Worm (Caenorhabditis elegans) whole organism, L4 larva: ENCODE results near the gene Y94H6A.3.

ENCODE experiments used
- D1046.2 ChIP-seq: fragments of 200-800 bp; sonication (Bioruptor generic); IDR thresholded peaks from 2 replicates; pipeline ENCODE4 v1.3.6; 2022; ENCODE audit warnings: missing genetic modification characterization, missing compliant biosample characterization
- F10B5.3 ChIP-seq: sonication (generic microtip); optimal IDR thresholded peaks from 2 replicates; lab custom pipeline; 2016; ENCODE audit warnings: mild to moderate bottlenecking, missing genetic modification characterization, missing compliant biosample characterization
- F26F4.8 ChIP-seq: fragments of 200-800 bp; sonication (Bioruptor generic); conservative IDR thresholded peaks from 2 replicates; pipeline ENCODE4 v1.3.6; 2022; ENCODE audit warnings: missing genetic modification characterization, missing compliant biosample characterization
- F37D6.2 ChIP-seq: sonication (generic microtip); optimal IDR thresholded peaks from 2 replicates; lab custom pipeline; 2016; ENCODE audit warnings: mild to moderate bottlenecking, missing genetic modification characterization, missing compliant biosample characterization
- F49E8.2 ChIP-seq: sonication (generic microtip); optimal IDR thresholded peaks from 2 replicates; lab custom pipeline; 2016; ENCODE audit warnings: missing compliant biosample characterization, mild to moderate bottlenecking, missing genetic modification characterization, borderline replicate concordance
- R02D3.7 ChIP-seq: fragments of 150-350 bp; sonication (generic microtip); optimal IDR thresholded peaks from 3 replicates; lab custom pipeline; 2014; ENCODE audit warnings: missing biosample characterization, missing genetic modification characterization
- T26A8.4 ChIP-seq: fragments of 200-800 bp; sonication (Bioruptor generic); IDR thresholded peaks from 2 replicates; pipeline ENCODE4 v1.3.6; 2022; ENCODE audit warnings: missing genetic modification characterization, missing compliant biosample characterization
- Y5F2A.4 ChIP-seq: fragments of 200-800 bp; sonication (Bioruptor generic); optimal IDR thresholded peaks from 2 replicates; lab custom pipeline; 2018; ENCODE audit warnings: mild to moderate bottlenecking, missing genetic modification characterization, missing compliant biosample characterization
- ZK337.2 ChIP-seq: fragments of 200-800 bp; sonication (Bioruptor generic); IDR thresholded peaks from 2 replicates; pipeline ENCODE4 v1.3.6; 2022; ENCODE audit warnings: missing genetic modification reagents, missing genetic modification characterization, missing compliant biosample characterization
- aly-2 ChIP-seq: sonication (generic microtip); optimal IDR thresholded peaks from 2 replicates; lab custom pipeline; 2018; ENCODE audit warnings: missing biosample characterization, missing genetic modification characterization
- ama-1 ChIP-seq: fragments of 150-350 bp; optimal IDR thresholded peaks from 2 replicates; lab custom pipeline; 2014; ENCODE audit warnings: inconsistent platforms, mixed read lengths
- arid-1 ChIP-seq: fragments of 200-800 bp; sonication (Bioruptor generic); conservative IDR thresholded peaks from 2 replicates; pipeline ENCODE4 v1.3.6; 2022; ENCODE audit warnings: missing genetic modification reagents, missing genetic modification characterization, missing compliant biosample characterization
- attf-4 ChIP-seq: sonication (generic microtip); optimal IDR thresholded peaks from 3 replicates; lab custom pipeline; 2017; ENCODE audit warnings: missing biosample characterization, missing genetic modification characterization
- ceh-44 ChIP-seq: fragments of 200-800 bp; sonication (Bioruptor generic); IDR thresholded peaks from 2 replicates; pipeline ENCODE4 v1.3.6; 2022; ENCODE audit warnings: missing genetic modification reagents, missing genetic modification characterization, missing compliant biosample characterization
- ceh-82 ChIP-seq: sonication (generic microtip); optimal IDR thresholded peaks from 2 replicates; lab custom pipeline; 2017; ENCODE audit warnings: missing biosample characterization, missing genetic modification characterization
- cey-2 ChIP-seq: sonication (generic microtip); optimal IDR thresholded peaks from 3 replicates; lab custom pipeline; 2017; ENCODE audit warnings: missing genetic modification characterization, mild to moderate bottlenecking, missing compliant biosample characterization, antibody characterized with exemption, borderline replicate concordance; ENCODE audit not compliant: insufficient read depth
- ctbp-1 ChIP-seq: fragments of 200-800 bp; sonication (Bioruptor generic); IDR thresholded peaks from 2 replicates; pipeline ENCODE4 v1.3.6; 2022; ENCODE audit warnings: missing genetic modification reagents, missing genetic modification characterization, missing compliant biosample characterization
- daf-12 ChIP-seq: fragments of 150-350 bp; optimal IDR thresholded peaks from 2 replicates; lab custom pipeline; 2014; ENCODE audit warnings: missing biosample characterization, missing genetic modification reagents, missing genetic modification characterization
- daf-16 ChIP-seq, 3 experiments: sonication (generic microtip); optimal IDR thresholded peaks; 2 replicates each; lab custom pipeline; 2016 to 2017; ENCODE audit warnings: missing genetic modification characterization in 3 of 3, missing genetic modification reagents in 3 of 3, mild to moderate bottlenecking in 2 of 3, missing compliant biosample characterization in 2 of 3, missing biosample characterization in 1 of 3, moderate library complexity in 1 of 3
- daf-8 ChIP-seq: fragments of 200-800 bp; sonication (Bioruptor generic); IDR thresholded peaks from 2 replicates; pipeline ENCODE4 v1.3.6; 2022; ENCODE audit warnings: missing genetic modification characterization, missing compliant biosample characterization
- dmd-6 ChIP-seq: fragments of 200-800 bp; sonication (Bioruptor generic); IDR thresholded peaks from 2 replicates; pipeline ENCODE4 v1.3.6; 2022; ENCODE audit warnings: missing genetic modification reagents, missing genetic modification characterization, missing compliant biosample characterization
- dmd-8 ChIP-seq: fragments of 200-800 bp; sonication (Bioruptor generic); IDR thresholded peaks from 2 replicates; pipeline ENCODE4 v1.3.6; 2022; ENCODE audit warnings: missing genetic modification characterization, missing compliant biosample characterization
- egl-27 ChIP-seq: sonication (generic microtip); optimal IDR thresholded peaks from 3 replicates; lab custom pipeline; 2017; ENCODE audit warnings: missing biosample characterization, missing genetic modification reagents, missing genetic modification characterization
- egl-43 ChIP-seq: fragments of 200-800 bp; sonication (Bioruptor generic); IDR thresholded peaks from 2 replicates; pipeline ENCODE4 v1.3.6; 2022; ENCODE audit warnings: missing genetic modification reagents, missing genetic modification characterization, missing compliant biosample characterization
- fkh-10 ChIP-seq: fragments of 150-350 bp; optimal IDR thresholded peaks from 2 replicates; lab custom pipeline; 2014; ENCODE audit warnings: missing biosample characterization, missing genetic modification reagents, missing genetic modification characterization
- fos-1 ChIP-seq: fragments of 150-350 bp; optimal IDR thresholded peaks from 2 replicates; lab custom pipeline; 2014; ENCODE audit warnings: missing biosample characterization, missing genetic modification characterization
- hmg-1.1 ChIP-seq: fragments of 200-800 bp; sonication (Bioruptor generic); IDR thresholded peaks from 2 replicates; pipeline ENCODE4 v1.3.6; 2022; ENCODE audit warnings: missing genetic modification reagents, missing genetic modification characterization, missing compliant biosample characterization
- lin-15B ChIP-seq: fragments of 150-350 bp; sonication (generic microtip); optimal IDR thresholded peaks from 3 replicates; lab custom pipeline; 2014; ENCODE audit warnings: missing biosample characterization, missing genetic modification characterization
- lin-29 ChIP-seq: fragments of 200-800 bp; sonication (Bioruptor generic); IDR thresholded peaks from 2 replicates; pipeline ENCODE4 v1.3.6; 2022; ENCODE audit warnings: missing genetic modification reagents, missing genetic modification characterization, missing compliant biosample characterization
- lin-39 ChIP-seq: fragments of 150-350 bp; optimal IDR thresholded peaks from 2 replicates; lab custom pipeline; 2014; ENCODE audit warnings: missing biosample characterization, missing genetic modification reagents, missing genetic modification characterization
- lir-3 ChIP-seq: sonication (generic microtip); optimal IDR thresholded peaks from 2 replicates; lab custom pipeline; 2016; ENCODE audit warnings: mild to moderate bottlenecking, missing genetic modification characterization, missing compliant biosample characterization
- madf-9 ChIP-seq: fragments of 200-800 bp; sonication (Bioruptor generic); conservative IDR thresholded peaks from 2 replicates; pipeline ENCODE4 v1.3.6; 2022; ENCODE audit warnings: missing genetic modification reagents, missing genetic modification characterization, missing compliant biosample characterization
- mdl-1 ChIP-seq, 2 experiments: fragments of 150-350 bp in 1 of 2; sonication (generic microtip) in 1 of 2; optimal IDR thresholded peaks; 2 replicates each; lab custom pipeline; 2014 to 2017; ENCODE audit warnings: missing biosample characterization in 2 of 2, missing genetic modification characterization in 2 of 2
- mes-2 ChIP-seq: sonication (generic microtip); optimal IDR thresholded peaks from 2 replicates; lab custom pipeline; 2016; ENCODE audit warnings: missing genotype, mild to moderate bottlenecking, missing genetic modification characterization, missing compliant biosample characterization; ENCODE audit not compliant: poor library complexity, severe bottlenecking
- nhr-25 ChIP-seq: sonication (generic microtip); optimal IDR thresholded peaks from 2 replicates; lab custom pipeline; 2017; ENCODE audit warnings: missing genetic modification characterization, mild to moderate bottlenecking, missing compliant biosample characterization, antibody characterized with exemption, moderate library complexity, borderline replicate concordance; ENCODE audit not compliant: insufficient read depth
- nhr-42 ChIP-seq: fragments of 200-800 bp; sonication (Bioruptor generic); IDR thresholded peaks from 2 replicates; pipeline ENCODE4 v1.3.6; 2022; ENCODE audit warnings: missing genetic modification characterization, missing compliant biosample characterization
- nhr-6 ChIP-seq: fragments of 150-350 bp; optimal IDR thresholded peaks from 2 replicates; lab custom pipeline; 2014; ENCODE audit warnings: missing biosample characterization, missing genetic modification characterization
- nhr-76 ChIP-seq: fragments of 150-350 bp; optimal IDR thresholded peaks from 2 replicates; lab custom pipeline; 2014; ENCODE audit warnings: missing biosample characterization, missing genetic modification characterization
- pha-4 ChIP-seq, 2 experiments: fragments of 150-350 bp in 1 of 2; fragments of 200-800 bp in 1 of 2; sonication (Bioruptor generic) in 1 of 2; IDR thresholded peaks in 1 of 2; optimal IDR thresholded peaks in 1 of 2; 2 replicates each; pipeline versions ENCODE4 v1.3.6 to Lab custom; 2014 to 2022; ENCODE audit warnings: missing genetic modification characterization in 2 of 2, missing genetic modification reagents in 2 of 2, missing biosample characterization in 1 of 2, missing compliant biosample characterization in 1 of 2
- php-3 ChIP-seq: fragments of 200-800 bp; sonication (Bioruptor generic); IDR thresholded peaks from 2 replicates; pipeline ENCODE4 v1.3.6; 2022; ENCODE audit warnings: missing genetic modification reagents, missing genetic modification characterization, missing compliant biosample characterization
- pqm-1 ChIP-seq: sonication (generic microtip); optimal IDR thresholded peaks from 2 replicates; lab custom pipeline; 2017; ENCODE audit warnings: missing biosample characterization, missing genetic modification characterization
- saeg-2 ChIP-seq: fragments of 200-800 bp; sonication (Bioruptor generic); IDR thresholded peaks from 2 replicates; pipeline ENCODE4 v1.3.6; 2022; ENCODE audit warnings: missing genetic modification reagents, missing genetic modification characterization, missing compliant biosample characterization
- sdz-12 ChIP-seq: fragments of 200-800 bp; sonication (Bioruptor generic); optimal IDR thresholded peaks from 2 replicates; lab custom pipeline; 2018; ENCODE audit warnings: mild to moderate bottlenecking, missing genetic modification characterization, missing compliant biosample characterization
- set-16 ChIP-seq: fragments of 200-800 bp; sonication (Bioruptor generic); IDR thresholded peaks from 2 replicates; pipeline ENCODE4 v1.3.6; 2022; ENCODE audit warnings: missing genetic modification reagents, missing genetic modification characterization, missing compliant biosample characterization
- spr-3 ChIP-seq: fragments of 200-800 bp; sonication (Bioruptor generic); optimal IDR thresholded peaks from 2 replicates; lab custom pipeline; 2018; ENCODE audit warnings: mild to moderate bottlenecking, missing genetic modification characterization, missing compliant biosample characterization
- tag-97 ChIP-seq: fragments of 200-800 bp; sonication (Bioruptor generic); IDR thresholded peaks from 2 replicates; pipeline ENCODE4 v1.3.6; 2022; ENCODE audit warnings: missing genetic modification characterization, missing compliant biosample characterization
- tra-1 ChIP-seq: fragments of 200-800 bp; sonication (Bioruptor generic); IDR thresholded peaks from 2 replicates; pipeline ENCODE4 v1.3.6; 2022; ENCODE audit warnings: missing genetic modification reagents, missing genetic modification characterization, missing compliant biosample characterization
- unc-130 ChIP-seq: sonication (generic microtip); optimal IDR thresholded peaks from 2 replicates; lab custom pipeline; 2016; ENCODE audit warnings: missing genetic modification reagents, missing genetic modification characterization, missing compliant biosample characterization
- unc-62 ChIP-seq, 3 experiments: fragments of 150-350 bp in 1 of 3; sonication (generic microtip); optimal IDR thresholded peaks in 2 of 3; peaks in 1 of 3; 1 replicate in 1 of 3; 2 replicates in 2 of 3; lab custom pipeline; 2014 to 2017; ENCODE audit warnings: missing biosample characterization in 3 of 3, missing genetic modification characterization in 3 of 3, missing genetic modification reagents in 3 of 3, missing genotype in 1 of 3
- zfp-3 ChIP-seq: fragments of 200-800 bp; sonication (Bioruptor generic); conservative IDR thresholded peaks from 2 replicates; pipeline ENCODE4 v1.3.6; 2022; ENCODE audit warnings: missing genetic modification reagents, missing genetic modification characterization, missing compliant biosample characterization

The Y94H6A.3 gene

DNA sequence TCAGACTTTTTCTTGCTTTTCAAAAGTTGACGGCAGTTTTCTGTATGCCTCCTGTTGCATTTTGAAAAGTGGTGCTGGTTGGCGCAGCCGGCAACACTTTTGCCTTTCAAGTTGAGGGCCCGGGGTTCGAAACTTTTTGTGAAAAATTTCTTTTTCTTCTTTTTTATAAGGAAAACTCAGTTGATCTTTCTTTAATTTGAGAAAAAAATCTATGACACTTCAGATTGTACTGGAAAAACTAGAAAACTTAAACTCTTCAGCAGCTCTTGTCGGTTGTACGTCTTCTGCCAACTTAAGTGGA is 11.5 kb upstream of the Y94H6A.3 start (continued):
- TF ChIP-seq egl-27 (tag; lab: Kevin White, UChicago): no peak
- peak in 1 of 2 experiments; percentile 60 for TF ChIP-seq daf-16 (GFP tag; optimal IDR thresholded peaks at IDR 0.05; lab: Kevin White, UChicago)
- no peak for TF ChIP-seq daf-16 (tag; optimal IDR thresholded peaks at IDR 0.05; lab: Kevin White, UChicago)
- TF ChIP-seq ama-1 (lab: Kevin White, UChicago): no peak
- TF ChIP-seq F10B5.3 (tag; lab: Kevin White, UChicago): no peak
- TF ChIP-seq lir-3 (tag; lab: Kevin White, UChicago): no peak
- TF ChIP-seq saeg-2 (GFP tag; lab: Robert Waterston, UW): no peak
- no peak for TF ChIP-seq tag-97 (GFP tag; lab: Robert Waterston, UW)
- no peak for TF ChIP-seq F49E8.2 (tag; lab: Kevin White, UChicago)
- no peak for TF ChIP-seq ceh-44 (GFP tag; lab: Robert Waterston, UW)
- no peak; the same call in 1 of the 2 replicates for TF ChIP-seq arid-1 (GFP tag; lab: Robert Waterston, UW)
- TF ChIP-seq pha-4 (GFP tag; IDR thresholded peaks at IDR 0.05; lab: Robert Waterston, UW): peak; percentile 70; the same call in 1 of the 2 replicates
- TF ChIP-seq pha-4 (tag; optimal IDR thresholded peaks at IDR 0.05; lab: Kevin White, UChicago): no peak
- TF ChIP-seq F37D6.2 (tag; lab: Kevin White, UChicago): no peak
- TF ChIP-seq D1046.2 (GFP tag; lab: Robert Waterston, UW): peak; percentile 84
- TF ChIP-seq unc-130: no peak
- TF ChIP-seq set-16 (GFP tag; lab: Robert Waterston, UW): no peak
- no peak for TF ChIP-seq fkh-10
- no peak for TF ChIP-seq lin-39 (tag; lab: Kevin White, UChicago)
- TF ChIP-seq nhr-42 (GFP tag; lab: Robert Waterston, UW): 0 out of 2 replicates have a peak, but pooled peaks have one; percentile 55
- TF ChIP-seq Y5F2A.4: peak; percentile 67
- no peak for TF ChIP-seq fos-1
- no peak for TF ChIP-seq lin-15B (tag; lab: Kevin White, UChicago)
- no peak for TF ChIP-seq R02D3.7
- no peak for TF ChIP-seq ceh-82 (tag; lab: Kevin White, UChicago)
- TF ChIP-seq zfp-3 (GFP tag; lab: Robert Waterston, UW): no peak
- no peak for TF ChIP-seq T26A8.4 (GFP tag; lab: Robert Waterston, UW)
- no peak for TF ChIP-seq daf-12 (tag; lab: Kevin White, UChicago)
- 0 out of 2 replicates have a peak, but pooled peaks have one; percentile 48 for TF ChIP-seq daf-8
- no peak for TF ChIP-seq unc-62 (GFP tag; optimal IDR thresholded peaks at IDR 0.05 in 1 of 2; lab: Kevin White, UChicago)
- no peak for TF ChIP-seq unc-62 (tag; optimal IDR thresholded peaks at IDR 0.05; lab: Kevin White, UChicago)
- TF ChIP-seq nhr-76 (tag; lab: Kevin White, UChicago): no peak
- TF ChIP-seq mes-2: peak; percentile 51
- TF ChIP-seq nhr-6 (tag; lab: Kevin White, UChicago): no peak
- TF ChIP-seq aly-2 (tag; lab: Kevin White, UChicago): no peak
- no peak for TF ChIP-seq nhr-25 (tag; lab: Kevin White, UChicago)
- TF ChIP-seq madf-9: no peak
- TF ChIP-seq dmd-8 (GFP tag; lab: Robert Waterston, UW): 0 out of 2 replicates have a peak, but pooled peaks have one; percentile 70
- no peak for TF ChIP-seq tra-1
- TF ChIP-seq lin-29: no peak
- no peak for TF ChIP-seq spr-3 (GFP tag; lab: Kevin White, UChicago)
- TF ChIP-seq cey-2: no peak
- no peak for TF ChIP-seq php-3 (GFP tag; lab: Robert Waterston, UW)
- no peak for TF ChIP-seq sdz-12 (GFP tag; lab: Kevin White, UChicago)
- no peak for TF ChIP-seq mdl-1 (tag; optimal IDR thresholded peaks at IDR 0.05; lab: Kevin White, UChicago)
- no peak for TF ChIP-seq ZK337.2
- TF ChIP-seq dmd-6 (GFP tag; lab: Robert Waterston, UW): no peak
- no peak for TF ChIP-seq ctbp-1 (GFP tag; lab: Robert Waterston, UW)
- TF ChIP-seq attf-4 (tag; lab: Kevin White, UChicago): no peak
- peak; percentile 84 for TF ChIP-seq egl-43 (GFP tag; lab: Robert Waterston, UW)
- no peak for TF ChIP-seq pqm-1 (tag; lab: Kevin White, UChicago)
- no peak; the same call in 1 of the 2 replicates for TF ChIP-seq hmg-1.1 (GFP tag; lab: Robert Waterston, UW)
- TF ChIP-seq F26F4.8: peak; percentile 88
